Fruit fly (Drosophila melanogaster) S2 (cell line): Measurements from ENCODE around the gene Calr.

Source experiments
- CG8478 ChIP-seq: fragments of >200 bp; optimal IDR thresholded peaks from 2 replicates; lab custom pipeline; 2018
- CTCF ChIP-seq, 2 experiments: fragments of >200 bp; optimal IDR thresholded peaks; 2 replicates each; lab custom pipeline; 2018

DNA sequence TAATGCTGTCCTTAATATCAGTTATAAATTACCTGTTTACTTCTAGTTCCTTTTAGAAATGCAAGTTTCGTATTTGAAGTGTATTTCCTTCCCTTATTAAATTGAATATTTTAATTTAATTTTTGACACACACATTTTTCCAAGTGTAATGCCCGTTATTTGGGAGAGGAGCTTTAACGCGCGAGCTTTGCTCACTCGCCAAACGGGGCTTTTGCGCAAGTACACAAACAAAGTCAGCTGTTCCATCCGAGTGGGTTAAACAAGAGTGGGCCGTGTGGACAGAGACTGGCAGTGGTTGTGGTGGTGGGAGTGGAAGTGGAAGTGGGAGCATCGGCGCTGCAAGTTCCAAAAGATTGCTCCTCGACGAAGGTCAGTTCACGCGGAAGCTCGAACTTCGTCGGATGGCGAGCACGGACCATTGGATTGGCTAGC is 49.5 kb downstream of the Calr start, which contains the start of gene CG8301:
- TF ChIP-seq CG8478 (lab: Kevin White, UChicago): no peak
- no peak for TF ChIP-seq CTCF (optimal IDR thresholded peaks at IDR 0.05; lab: Kevin White, UChicago)
